Fruit fly (Drosophila melanogaster) whole organism, embryonic: Measurements from ENCODE around the gene CG31207.

Source experiments
- ATbp ChIP-seq: fragments of 200-800 bp; sonication (Bioruptor generic); optimal IDR thresholded peaks from 2 replicates; lab custom pipeline; 2017; ENCODE audit warnings: missing biosample characterization, mild to moderate bottlenecking, missing genetic modification characterization, missing genetic modification reagents
- Aef1 ChIP-seq: fragments of 200-800 bp; sonication (Bioruptor generic); IDR thresholded peaks from 3 replicates; pipeline ENCODE4 v1.3.6; 2022; ENCODE audit warnings: missing biosample characterization, missing genetic modification characterization
- CG10147 ChIP-seq: fragments of 200-800 bp; sonication (Bioruptor generic); optimal IDR thresholded peaks from 2 replicates; lab custom pipeline; 2019; ENCODE audit warnings: missing biosample characterization, mild to moderate bottlenecking, missing genetic modification characterization, moderate library complexity
- CG11456 ChIP-seq: fragments of 200-800 bp; sonication (Bioruptor generic); IDR thresholded peaks from 3 replicates; pipeline ENCODE4 v1.3.6; 2022; ENCODE audit warnings: missing biosample characterization, missing genetic modification characterization
- CG11560 ChIP-seq: fragments of 200-800 bp; sonication (Bioruptor generic); IDR thresholded peaks from 3 replicates; pipeline ENCODE4 v1.3.6; 2022; ENCODE audit warnings: missing biosample characterization, missing genetic modification characterization
- CG12155 ChIP-seq: fragments of 200-800 bp; sonication (Bioruptor generic); optimal IDR thresholded peaks from 3 replicates; lab custom pipeline; 2016; ENCODE audit warnings: missing biosample characterization, missing genetic modification characterization
- CG12769 ChIP-seq: fragments of 200-800 bp; sonication (Bioruptor generic); optimal IDR thresholded peaks from 2 replicates; lab custom pipeline; 2019; ENCODE audit warnings: missing biosample characterization, mild to moderate bottlenecking, missing genetic modification characterization, moderate library complexity
- CG13894 ChIP-seq: fragments of 200-800 bp; sonication (Bioruptor generic); optimal IDR thresholded peaks from 3 replicates; lab custom pipeline; 2018; ENCODE audit warnings: missing biosample characterization, mild to moderate bottlenecking, missing genetic modification characterization, moderate library complexity
- CG14860 ChIP-seq: fragments of 200-800 bp; sonication (Bioruptor generic); IDR thresholded peaks from 3 replicates; pipeline ENCODE4 v1.3.6; 2022; ENCODE audit warnings: missing biosample characterization, missing genetic modification characterization; ENCODE audit not compliant: partially characterized antibody
- CG14965 ChIP-seq: fragments of 200-800 bp; sonication (Bioruptor generic); optimal IDR thresholded peaks from 2 replicates; lab custom pipeline; 2016; ENCODE audit warnings: missing biosample characterization, missing genetic modification characterization, borderline replicate concordance
- CG1602 ChIP-seq: fragments of 200-800 bp; sonication (Bioruptor generic); optimal IDR thresholded peaks from 3 replicates; lab custom pipeline; 2016; ENCODE audit warnings: missing biosample characterization, missing genetic modification characterization
- CG16815 ChIP-seq: fragments of 200-800 bp; sonication (Bioruptor generic); optimal IDR thresholded peaks from 3 replicates; lab custom pipeline; 2017; ENCODE audit warnings: missing biosample characterization, mild to moderate bottlenecking, missing genetic modification characterization
- CG2120 ChIP-seq: fragments of 200-800 bp; sonication (Bioruptor generic); optimal IDR thresholded peaks from 3 replicates; lab custom pipeline; 2016; ENCODE audit warnings: missing biosample characterization, missing genetic modification characterization
- CG2678 ChIP-seq: fragments of 200-800 bp; sonication (Bioruptor generic); optimal IDR thresholded peaks from 3 replicates; lab custom pipeline; 2019; ENCODE audit warnings: missing biosample characterization, mild to moderate bottlenecking, missing genetic modification characterization, moderate library complexity
- CG32532 ChIP-seq: fragments of 200-800 bp; sonication (Bioruptor generic); IDR thresholded peaks from 2 replicates; pipeline ENCODE4 v1.3.6; 2022; ENCODE audit warnings: missing biosample characterization, missing genetic modification characterization
- CG4328 ChIP-seq: fragments of 200-800 bp; sonication (Bioruptor generic); optimal IDR thresholded peaks from 3 replicates; lab custom pipeline; 2017; ENCODE audit warnings: missing biosample characterization, missing genetic modification reagents, missing genetic modification characterization
- CG4854 ChIP-seq: fragments of 200-800 bp; sonication (Bioruptor generic); optimal IDR thresholded peaks from 2 replicates; lab custom pipeline; 2016; ENCODE audit warnings: missing biosample characterization, missing genetic modification characterization, inconsistent platforms
- CG6175 ChIP-seq: fragments of 200-800 bp; sonication (Bioruptor generic); IDR thresholded peaks from 3 replicates; pipeline ENCODE4 v1.3.6; 2022; ENCODE audit warnings: missing biosample characterization, missing genetic modification characterization
- CG6854 ChIP-seq: fragments of 200-800 bp; sonication (Bioruptor generic); optimal IDR thresholded peaks from 3 replicates; lab custom pipeline; 2017; ENCODE audit warnings: missing biosample characterization, mild to moderate bottlenecking, missing genetic modification characterization
- CG8924 ChIP-seq: fragments of 200-800 bp; optimal IDR thresholded peaks from 3 replicates; lab custom pipeline; 2019; ENCODE audit warnings: missing biosample characterization, mild to moderate bottlenecking, missing genetic modification characterization, moderate library complexity
- CG8944 ChIP-seq: fragments of 200-800 bp; sonication (Bioruptor generic); optimal IDR thresholded peaks from 3 replicates; lab custom pipeline; 2016; ENCODE audit warnings: missing biosample characterization, missing genetic modification characterization
- Dad ChIP-seq: fragments of 200-800 bp; sonication (Bioruptor generic); optimal IDR thresholded peaks from 3 replicates; lab custom pipeline; 2016; ENCODE audit warnings: missing biosample characterization, missing genetic modification characterization
- Deaf1 ChIP-seq: fragments of 200-800 bp; optimal IDR thresholded peaks from 3 replicates; lab custom pipeline; 2019; ENCODE audit warnings: missing biosample characterization, mild to moderate bottlenecking, missing genetic modification characterization, moderate library complexity
- Dip2 ChIP-seq: fragments of 200-800 bp; sonication (Bioruptor generic); IDR thresholded peaks from 2 replicates; pipeline ENCODE4 v1.3.6; 2022; ENCODE audit warnings: missing biosample characterization, missing genetic modification characterization
- Dp ChIP-seq: fragments of 200-800 bp; sonication (Bioruptor generic); optimal IDR thresholded peaks from 2 replicates; lab custom pipeline; 2018; ENCODE audit warnings: missing biosample characterization, mild to moderate bottlenecking, missing genetic modification characterization, moderate library complexity
- Fer1 ChIP-seq: fragments of 200-800 bp; sonication (Bioruptor generic); optimal IDR thresholded peaks from 2 replicates; lab custom pipeline; 2017; ENCODE audit warnings: missing biosample characterization, mild to moderate bottlenecking, missing genetic modification characterization
- Hr78 ChIP-seq, 2 experiments: fragments of 200-800 bp in 1 of 2; fragments of >200 bp in 1 of 2; sonication (Bioruptor generic) in 1 of 2; optimal IDR thresholded peaks; 2 replicates each; lab custom pipeline; 2017 to 2019; ENCODE audit warnings: missing biosample characterization in 2 of 2, missing genetic modification characterization in 2 of 2, mild to moderate bottlenecking in 1 of 2, moderate library complexity in 1 of 2
- Jarid2 ChIP-seq: fragments of 200-800 bp; sonication (Bioruptor generic); optimal IDR thresholded peaks from 3 replicates; lab custom pipeline; 2017; ENCODE audit warnings: mild to moderate bottlenecking, missing biosample characterization, missing genetic modification reagents, missing genetic modification characterization
- Lim3 ChIP-seq: fragments of 200-800 bp; sonication (Bioruptor generic); IDR thresholded peaks from 2 replicates; pipeline ENCODE4 v1.3.6; 2022; ENCODE audit warnings: missing biosample characterization, missing genetic modification characterization
- MBD-R2 ChIP-seq: fragments of 200-800 bp; sonication (Bioruptor generic); IDR thresholded peaks from 2 replicates; pipeline ENCODE4 v1.3.6; 2022; ENCODE audit warnings: missing biosample characterization, missing genetic modification characterization
- NFAT ChIP-seq: fragments of 200-800 bp; sonication (Bioruptor generic); IDR thresholded peaks from 2 replicates; pipeline ENCODE4 v1.3.6; 2022; ENCODE audit warnings: missing biosample characterization, missing genetic modification characterization
- Neu2 ChIP-seq: fragments of 200-800 bp; sonication (Bioruptor generic); optimal IDR thresholded peaks from 3 replicates; lab custom pipeline; 2016; ENCODE audit warnings: missing biosample characterization, missing genetic modification characterization, borderline replicate concordance
- ab ChIP-seq: fragments of 200-800 bp; sonication (Bioruptor generic); optimal IDR thresholded peaks from 2 replicates; lab custom pipeline; 2016; ENCODE audit warnings: missing biosample characterization, missing genetic modification characterization
- caup ChIP-seq: fragments of 200-800 bp; sonication (Bioruptor generic); optimal IDR thresholded peaks from 3 replicates; lab custom pipeline; 2017; ENCODE audit warnings: missing biosample characterization, mild to moderate bottlenecking, missing genetic modification characterization, moderate library complexity; ENCODE audit not compliant: severe bottlenecking
- cg ChIP-seq: fragments of 200-800 bp; sonication (Bioruptor generic); optimal IDR thresholded peaks from 3 replicates; lab custom pipeline; 2019; ENCODE audit warnings: missing biosample characterization, mild to moderate bottlenecking, missing genetic modification characterization, moderate library complexity
- ci ChIP-seq: fragments of 200-800 bp; sonication (Bioruptor generic); IDR thresholded peaks from 3 replicates; pipeline ENCODE4 v1.3.6; 2022; ENCODE audit warnings: missing biosample characterization, missing genetic modification characterization
- dmrt11E ChIP-seq: fragments of 200-800 bp; sonication (Bioruptor generic); optimal IDR thresholded peaks from 3 replicates; lab custom pipeline; 2018; ENCODE audit warnings: missing biosample characterization, mild to moderate bottlenecking, missing genetic modification characterization, moderate library complexity
- hb ChIP-seq: fragments of 200-800 bp; sonication (Bioruptor generic); IDR thresholded peaks from 3 replicates; pipeline ENCODE4 v1.3.6; 2022; ENCODE audit warnings: missing biosample characterization, missing genetic modification characterization; ENCODE audit not compliant: partially characterized antibody
- hkb ChIP-seq, 2 experiments: fragments of 200-800 bp in 1 of 2; fragments of >200 bp in 1 of 2; sonication (Bioruptor generic) in 1 of 2; IDR thresholded peaks in 1 of 2; optimal IDR thresholded peaks in 1 of 2; 2 replicates each; pipeline versions ENCODE4 v1.3.6 to Lab custom; 2017 to 2022; ENCODE audit warnings: missing biosample characterization in 1 of 2, missing genetic modification characterization in 1 of 2
- lbe ChIP-seq: fragments of 200-800 bp; sonication (Bioruptor generic); optimal IDR thresholded peaks from 2 replicates; lab custom pipeline; 2016; ENCODE audit warnings: missing biosample characterization, mild to moderate bottlenecking, missing genetic modification characterization
- lilli ChIP-seq: fragments of 200-800 bp; sonication (Bioruptor generic); optimal IDR thresholded peaks from 3 replicates; lab custom pipeline; 2016; ENCODE audit warnings: missing biosample characterization, missing genetic modification characterization
- mirr ChIP-seq: fragments of 200-800 bp; sonication (Bioruptor generic); optimal IDR thresholded peaks from 3 replicates; lab custom pipeline; 2018; ENCODE audit warnings: missing biosample characterization, mild to moderate bottlenecking, missing genetic modification characterization
- nmo ChIP-seq: fragments of 200-800 bp; sonication (Bioruptor generic); optimal IDR thresholded peaks from 2 replicates; lab custom pipeline; 2018; ENCODE audit warnings: missing biosample characterization, mild to moderate bottlenecking, missing genetic modification characterization, moderate library complexity
- pho ChIP-seq: fragments of 200-800 bp; sonication (Bioruptor generic); optimal IDR thresholded peaks from 2 replicates; lab custom pipeline; 2016; ENCODE audit warnings: missing biosample characterization, missing genetic modification characterization
- prd ChIP-seq, 3 experiments: fragments of >200 bp in 2 of 3; fragments of 200-800 bp in 1 of 3; sonication (Bioruptor generic) in 1 of 3; optimal IDR thresholded peaks in 2 of 3; IDR thresholded peaks in 1 of 3; 2 replicates in 2 of 3; 3 replicates in 1 of 3; pipeline versions ENCODE4 v1.3.6 to Lab custom; 2017 to 2022; ENCODE audit warnings: missing biosample characterization in 1 of 3, missing genetic modification characterization in 1 of 3
- sd ChIP-seq: fragments of 200-800 bp; sonication (Bioruptor generic); optimal IDR thresholded peaks from 3 replicates; lab custom pipeline; 2018; ENCODE audit warnings: missing biosample characterization, mild to moderate bottlenecking, missing genetic modification characterization, moderate library complexity
- slp2 ChIP-seq: fragments of 200-800 bp; sonication (Bioruptor generic); optimal IDR thresholded peaks from 2 replicates; lab custom pipeline; 2016; ENCODE audit warnings: missing biosample characterization, missing genetic modification characterization
- sob ChIP-seq: fragments of 200-800 bp; sonication (Bioruptor generic); IDR thresholded peaks from 2 replicates; pipeline ENCODE4 v1.3.6; 2022; ENCODE audit warnings: missing biosample characterization, missing genetic modification characterization
- yki ChIP-seq: fragments of >200 bp; optimal IDR thresholded peaks from 3 replicates; lab custom pipeline; 2018

CG31207 gene

dm6 chr3R:21017464-21018080 lies 29.3 kb downstream of the CG31207 start, which contains the start of gene Rlip (continued):
- peak; percentile 85 for TF ChIP-seq CG11456
- TF ChIP-seq CG8944 (GFP tag; lab: Kevin White, UChicago) = peak; percentile 60
- TF ChIP-seq CG12155 = peak; percentile 25
- TF ChIP-seq lbe = no peak
- peak; percentile 9 for TF ChIP-seq CG13894
- no peak for TF ChIP-seq Lim3 (GFP tag; lab: Robert Waterston, UW)
- no peak for TF ChIP-seq yki (lab: Kevin White, UChicago)
- peak; percentile 70 for TF ChIP-seq CG8924
- TF ChIP-seq lilli (GFP tag; lab: Kevin White, UChicago) = peak; percentile 31
- TF ChIP-seq slp2 (GFP tag; lab: Kevin White, UChicago) = peak; percentile 30
- TF ChIP-seq mirr (GFP tag; lab: Kevin White, UChicago) = peak; percentile 4
- peak; percentile 11 for TF ChIP-seq dmrt11E
- no peak for TF ChIP-seq CG16815 (GFP tag; lab: Kevin White, UChicago)
- TF ChIP-seq Jarid2 (GFP tag; lab: Kevin White, UChicago) = no peak
- TF ChIP-seq CG2120 (GFP tag; lab: Kevin White, UChicago) = peak; percentile 56
- TF ChIP-seq CG14965 = no peak
- no peak for TF ChIP-seq CG4328 (GFP tag; lab: Kevin White, UChicago)
- TF ChIP-seq Aef1 (GFP tag; lab: Robert Waterston, UW) = peak; percentile 38
- peak; percentile 65 for TF ChIP-seq Dp (GFP tag; lab: Kevin White, UChicago)
- TF ChIP-seq hb (GFP tag; lab: Robert Waterston, UW) = no peak
- peak; percentile 42 for TF ChIP-seq pho
- TF ChIP-seq caup (GFP tag; lab: Kevin White, UChicago) = peak; percentile 56
- TF ChIP-seq ab (GFP tag; lab: Kevin White, UChicago) = peak; percentile 15
- peak; percentile 93 for TF ChIP-seq CG11560 (tag; lab: Robert Waterston, UW)
- TF ChIP-seq CG32532 = peak; percentile 62
- no peak for TF ChIP-seq CG6854
- no peak for TF ChIP-seq cg (GFP tag; lab: Kevin White, UChicago)
- peak; percentile 93 for TF ChIP-seq MBD-R2
- TF ChIP-seq Dad (GFP tag; lab: Kevin White, UChicago) = peak; percentile 45
- TF ChIP-seq CG4854 (GFP tag; lab: Kevin White, UChicago) = peak; percentile 44
- TF ChIP-seq CG14860 (GFP tag; lab: Robert Waterston, UW) = 0 out of 3 replicates have a peak, but pooled peaks have one; percentile 34
- no peak for TF ChIP-seq sd
- TF ChIP-seq Dip2 (GFP tag; lab: Robert Waterston, UW) = no peak
- 0 out of 3 replicates have a peak, but pooled peaks have one; percentile 11 for TF ChIP-seq CG6175
- TF ChIP-seq CG1602 (GFP tag; lab: Kevin White, UChicago) = peak; percentile 15
- TF ChIP-seq prd (optimal IDR thresholded peaks at IDR 0.05; lab: Kevin White, UChicago) = no peak
- TF ChIP-seq prd (GFP tag; IDR thresholded peaks at IDR 0.05; lab: Robert Waterston, UW) = peak; percentile 37; the same call in 1 of the 3 replicates
- no peak for TF ChIP-seq Neu2 (GFP tag; lab: Kevin White, UChicago)
- peak; percentile 55 for TF ChIP-seq nmo (GFP tag; lab: Kevin White, UChicago)
- no peak for TF ChIP-seq Deaf1 (tag; lab: Kevin White, UChicago)

DNA sequence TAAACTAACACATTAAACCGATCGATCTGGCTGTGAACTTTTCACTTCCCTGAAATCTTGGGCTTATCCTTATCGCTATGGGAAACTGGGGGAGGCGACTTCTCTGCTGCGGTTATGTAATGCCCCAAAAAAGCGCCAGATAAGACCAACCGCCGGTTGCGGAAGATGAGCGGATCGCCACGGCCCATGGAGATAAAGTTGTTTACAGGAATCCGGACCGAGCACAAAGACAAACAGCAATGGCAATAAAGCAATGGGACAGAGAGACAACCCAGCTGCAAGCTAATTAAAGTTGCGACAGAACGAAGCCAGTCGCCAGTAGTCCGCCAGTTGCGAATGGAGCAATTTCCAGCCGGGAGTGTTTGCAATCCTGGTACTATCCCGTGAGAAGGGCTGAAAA lies 31.2 kb downstream of the CG31207 start, which contains the start of gene CG5697:
TSS of gene CG5697 (plus strand) at position 314 of the 400 bp plus-strand sequence.
- TF ChIP-seq sd (no peak), CG12769 (tag; lab: Kevin White, UChicago) (peak; percentile 31), Fer1 (GFP tag; lab: Kevin White, UChicago) (peak; percentile 7), hkb (optimal IDR thresholded peaks at IDR 0.05; lab: Kevin White, UChicago) (no peak), hkb (GFP tag; IDR thresholded peaks at IDR 0.05; lab: Robert Waterston, UW) (peak; percentile 35), Hr78 (GFP tag; optimal IDR thresholded peaks at IDR 0.05; lab: Kevin White, UChicago) (no peak), CG2678 (tag; lab: Kevin White, UChicago) (peak; percentile 24), CG13894 (no peak), CG11456 (0 out of 3 replicates have a peak, but pooled peaks have one; percentile 27), CG10147 (no peak), NFAT (GFP tag; lab: Robert Waterston, UW) (0 out of 2 replicates have a peak, but pooled peaks have one; percentile 20), ci (GFP tag; lab: Robert Waterston, UW) (peak; percentile 56; the same call in 1 of the 3 replicates), ATbp (GFP tag; lab: Kevin White, UChicago) (peak; percentile 32), sob (GFP tag; lab: Robert Waterston, UW) (peak; percentile 29; the same call in 1 of the 2 replicates)
